Worm (Caenorhabditis elegans): ENCODE results near the gene F21D12.3.

F21D12.3 gene

DNA sequence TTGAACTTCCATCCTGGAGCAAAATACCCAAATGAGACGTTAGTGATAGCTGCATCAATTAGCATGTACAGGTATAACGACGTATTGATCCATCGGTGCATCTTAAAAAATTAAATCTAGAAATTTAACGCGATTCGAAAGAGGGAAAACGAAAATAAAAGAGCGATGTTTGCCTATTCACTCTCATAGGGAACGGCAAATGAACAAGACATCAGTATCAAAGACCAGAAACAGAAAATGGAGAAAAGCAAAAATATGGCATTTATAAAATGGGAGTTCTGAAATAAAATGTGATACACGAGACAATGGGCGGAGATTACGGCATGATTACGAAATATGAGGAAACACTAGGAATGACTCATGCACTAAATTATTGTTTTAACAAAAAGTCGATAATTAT is 32.5 kb upstream of the F21D12.3 start, which contains the start of gene haf-2:
Gene haf-2, minus strand, starts transcription at position 101 of the 400 bp plus-strand sequence.
- no peak for TF ChIP-seq dve-1 (tag; optimal IDR thresholded peaks at IDR 0.05; ENCODE audit: insufficient read depth)
- TF ChIP-seq unc-62 (GFP tag; optimal IDR thresholded peaks at IDR 0.05 in 1 of 2), result peak in 1 of 2 experiments; percentile 51
- TF ChIP-seq unc-62 (tag; optimal IDR thresholded peaks at IDR 0.05), result no peak

DNA sequence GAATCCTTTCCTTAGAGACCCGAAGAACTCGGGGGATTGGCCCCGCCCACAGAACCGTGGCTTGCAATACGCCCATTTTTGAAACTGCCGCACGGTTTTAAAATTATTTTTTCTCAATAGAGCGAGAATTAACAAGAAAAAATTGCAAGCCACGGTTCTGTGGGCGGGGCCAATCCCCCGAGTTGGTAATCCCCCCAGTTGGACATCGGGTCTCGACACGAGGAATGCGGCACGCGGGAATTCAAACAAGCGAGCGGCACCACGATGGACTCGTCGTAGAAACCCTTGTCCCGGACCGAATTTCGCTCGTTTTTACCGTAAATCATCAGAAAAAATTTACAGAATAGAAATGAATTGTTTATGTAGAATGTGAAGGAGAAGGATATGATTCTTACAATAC is 29.2 kb upstream of the F21D12.3 start:
- TF ChIP-seq hlh-11 (tag; optimal IDR thresholded peaks at IDR 0.05) (no peak), nhr-77 (tag; optimal IDR thresholded peaks at IDR 0.05) (no peak), set-16 (GFP tag; IDR thresholded peaks at IDR 0.05) (no peak), F49E8.2 (tag; optimal IDR thresholded peaks at IDR 0.05; ENCODE audit: borderline replicate concordance) (peak; percentile 57), aha-1 (tag) (no peak), dmd-9 (GFP tag; IDR thresholded peaks at IDR 0.05) (no peak), unc-39 (tag; optimal IDR thresholded peaks at IDR 0.05) (no peak), daf-16 (GFP tag; optimal IDR thresholded peaks at IDR 0.05) (no peak), daf-16 (tag; optimal IDR thresholded peaks at IDR 0.05) (no peak), zfp-2 (tag; optimal IDR thresholded peaks at IDR 0.05) (no peak), egl-43 (GFP tag; IDR thresholded peaks at IDR 0.05) (peak; percentile 58; the same call in 1 of the 2 replicates), saeg-2 (GFP tag; IDR thresholded peaks at IDR 0.05) (no peak), mxl-2 (GFP tag; conservative IDR thresholded peaks at IDR 0.05) (no peak), ceh-44 (GFP tag; IDR thresholded peaks at IDR 0.05) (no peak), F44E2.7 (GFP tag; IDR thresholded peaks at IDR 0.05) (no peak), dmd-8 (GFP tag; IDR thresholded peaks at IDR 0.05) (0 out of 2 replicates have a peak, but pooled peaks have one; percentile 54), snpc-1.2 (GFP tag; IDR thresholded peaks at IDR 0.05) (peak; percentile 48; the same call in 1 of the 2 replicates), daf-19 (GFP tag; conservative IDR thresholded peaks at IDR 0.05) (no peak), R02D3.7 (tag; optimal IDR thresholded peaks at IDR 0.05) (no peak), nhr-28 (tag; optimal IDR thresholded peaks at IDR 0.05) (no peak), lin-38 (GFP tag; IDR thresholded peaks at IDR 0.05) (peak; percentile 69), D1046.2 (GFP tag; IDR thresholded peaks at IDR 0.05) (no peak), T20F7.1 (GFP tag; optimal IDR thresholded peaks at IDR 0.05) (no peak), unc-62 (GFP tag; optimal IDR thresholded peaks at IDR 0.05 in 1 of 2) (no peak), unc-62 (tag; optimal IDR thresholded peaks at IDR 0.05) (no peak), mes-2 (tag; optimal IDR thresholded peaks at IDR 0.05; ENCODE audit: poor library complexity, severe bottlenecking) (peak; percentile 15), sdz-12 (GFP tag; optimal IDR thresholded peaks at IDR 0.05) (no peak), lim-7 (GFP tag; IDR thresholded peaks at IDR 0.05) (peak; percentile 52; the same call in 1 of the 2 replicates), daf-12 (tag; optimal IDR thresholded peaks at IDR 0.05) (no peak), Y48G9A.11 (GFP tag; IDR thresholded peaks at IDR 0.05) (peak; percentile 91), zip-2 (tag; optimal IDR thresholded peaks at IDR 0.05) (no peak), T26A8.4 (GFP tag; IDR thresholded peaks at IDR 0.05) (no peak), snpc-4 (tag; optimal IDR thresholded peaks at IDR 0.05) (no peak), nhr-25 (tag; optimal IDR thresholded peaks at IDR 0.05; ENCODE audit: borderline replicate concordance, insufficient read depth) (no peak), mdl-1 (tag; optimal IDR thresholded peaks at IDR 0.05) (no peak), vab-7 (GFP tag; IDR thresholded peaks at IDR 0.05) (no peak), duxl-1 (tag; optimal IDR thresholded peaks at IDR 0.05; ENCODE audit: poor library complexity) (no peak), nhr-6 (tag; optimal IDR thresholded peaks at IDR 0.05) (no peak), spr-1 (tag; optimal IDR thresholded peaks at IDR 0.05) (no peak), nhr-41 (GFP tag; IDR thresholded peaks at IDR 0.05) (no peak), zip-11 (GFP tag; IDR thresholded peaks at IDR 0.05) (no peak), php-3 (GFP tag; IDR thresholded peaks at IDR 0.05) (0 out of 2 replicates have a peak, but pooled peaks have one; percentile 50), unc-130 (GFP tag; optimal IDR thresholded peaks at IDR 0.05) (peak; percentile 55)
